Fruit fly (Drosophila melanogaster): ENCODE results near the gene CG15628.
A peak's percentile ranks its signal among the peaks of the same experiment; 100 is the strongest.

CG15628 gene

dm6 chr2L:4810044-4810609 is 11.4 kb upstream of the CG15628 start (continued):
- TF ChIP-seq Sp1 (GFP tag; optimal IDR thresholded peaks at IDR 0.05) (peak; percentile 45), tai (GFP tag; optimal IDR thresholded peaks at IDR 0.05) (no peak), Hr78 (GFP tag; optimal IDR thresholded peaks at IDR 0.05) (no peak), Dif (GFP tag; optimal IDR thresholded peaks at IDR 0.05; ENCODE audit: partially characterized antibody) (peak; percentile 73), Hnf4 (GFP tag; optimal IDR thresholded peaks at IDR 0.05) (no peak), brk (GFP tag; optimal IDR thresholded peaks at IDR 0.05) (peak; percentile 46), usp (GFP tag; optimal IDR thresholded peaks at IDR 0.05) (no peak), dl (GFP tag; optimal IDR thresholded peaks at IDR 0.05; ENCODE audit: insufficient read depth in 1 of 2, partially characterized antibody in 2 of 2) (peak in 1 of 2 experiments; percentile 26), CrebA (GFP tag; optimal IDR thresholded peaks at IDR 0.05; ENCODE audit: borderline replicate concordance) (no peak)

dm6 chr2L:4810697-4811490 is 10.7 kb upstream of the CG15628 start:
- peak; percentile 68 for TF ChIP-seq OdsH (GFP tag; optimal IDR thresholded peaks at IDR 0.05)
- peak; percentile 51 for TF ChIP-seq sv (GFP tag; optimal IDR thresholded peaks at IDR 0.05)
- peak; percentile 82 for TF ChIP-seq Sp1 (GFP tag; optimal IDR thresholded peaks at IDR 0.05)
- TF ChIP-seq br (GFP tag; optimal IDR thresholded peaks at IDR 0.05): peak; percentile 45
- TF ChIP-seq CG9705 (GFP tag; optimal IDR thresholded peaks at IDR 0.05): peak; percentile 60
- TF ChIP-seq dmrt93B (GFP tag; optimal IDR thresholded peaks at IDR 0.05): peak; percentile 64
- no peak for TF ChIP-seq Rel (GFP tag; optimal IDR thresholded peaks at IDR 0.05)
- TF ChIP-seq Rel (tag; optimal IDR thresholded peaks at IDR 0.05): no peak
- TF ChIP-seq fru (GFP tag; optimal IDR thresholded peaks at IDR 0.05): peak; percentile 62
- TF ChIP-seq ey (GFP tag; optimal IDR thresholded peaks at IDR 0.05): peak; percentile 60
- TF ChIP-seq h (GFP tag; optimal IDR thresholded peaks at IDR 0.05): peak; percentile 58
- TF ChIP-seq Hnf4 (GFP tag; optimal IDR thresholded peaks at IDR 0.05): peak; percentile 49
- peak; percentile 75 for TF ChIP-seq HLH106 (tag; optimal IDR thresholded peaks at IDR 0.05)
- no peak for TF ChIP-seq Jra (GFP tag; optimal IDR thresholded peaks at IDR 0.05)
- peak in 1 of 2 experiments; percentile 70 for TF ChIP-seq foxo (GFP tag; optimal IDR thresholded peaks at IDR 0.05)
- no peak for TF ChIP-seq Vsx2 (GFP tag; optimal IDR thresholded peaks at IDR 0.05; ENCODE audit: partially characterized antibody)
- TF ChIP-seq brk (GFP tag; optimal IDR thresholded peaks at IDR 0.05): peak; percentile 20
- peak; percentile 57 for TF ChIP-seq rgr (GFP tag; optimal IDR thresholded peaks at IDR 0.05)
- peak; percentile 69 for TF ChIP-seq psq (GFP tag; optimal IDR thresholded peaks at IDR 0.05)
- TF ChIP-seq pan (optimal IDR thresholded peaks at IDR 0.05): no peak
- TF ChIP-seq Hr78 (GFP tag; optimal IDR thresholded peaks at IDR 0.05): no peak
- peak; percentile 5 for TF ChIP-seq dsf (GFP tag; optimal IDR thresholded peaks at IDR 0.05; ENCODE audit: borderline replicate concordance)
- TF ChIP-seq woc (GFP tag; optimal IDR thresholded peaks at IDR 0.05): peak; percentile 93
- peak; percentile 31 for TF ChIP-seq tai (GFP tag; optimal IDR thresholded peaks at IDR 0.05)
- no peak for TF ChIP-seq Dfd (GFP tag; optimal IDR thresholded peaks at IDR 0.05)
- TF ChIP-seq GATAd (GFP tag; optimal IDR thresholded peaks at IDR 0.05): no peak

- no peak for TF ChIP-seq h (GFP tag; optimal IDR thresholded peaks at IDR 0.05)
- peak; percentile 45 for TF ChIP-seq Hr78 (GFP tag; optimal IDR thresholded peaks at IDR 0.05)
- peak; percentile 8 for TF ChIP-seq OdsH (GFP tag; optimal IDR thresholded peaks at IDR 0.05)
- peak; percentile 24 for TF ChIP-seq Hr83 (GFP tag; optimal IDR thresholded peaks at IDR 0.05; ENCODE audit: poor library complexity, severe bottlenecking)
- peak; percentile 76 for TF ChIP-seq Vsx2 (GFP tag; optimal IDR thresholded peaks at IDR 0.05; ENCODE audit: partially characterized antibody)
- peak; percentile 47 for TF ChIP-seq brk (GFP tag; optimal IDR thresholded peaks at IDR 0.05)
- TF ChIP-seq CrebA (GFP tag; optimal IDR thresholded peaks at IDR 0.05; ENCODE audit: borderline replicate concordance): peak; percentile 95
- TF ChIP-seq Dif (GFP tag; optimal IDR thresholded peaks at IDR 0.05; ENCODE audit: partially characterized antibody): peak; percentile 94
- TF ChIP-seq foxo (GFP tag; optimal IDR thresholded peaks at IDR 0.05): peak in 1 of 2 experiments; percentile 75
- no peak for TF ChIP-seq GATAd (GFP tag; optimal IDR thresholded peaks at IDR 0.05)
- TF ChIP-seq N (GFP tag; optimal IDR thresholded peaks at IDR 0.05): peak; percentile 98
- TF ChIP-seq tai (GFP tag; optimal IDR thresholded peaks at IDR 0.05): no peak
- no peak for TF ChIP-seq usp (GFP tag; optimal IDR thresholded peaks at IDR 0.05)
- peak; percentile 75 for TF ChIP-seq Abd-B (GFP tag; optimal IDR thresholded peaks at IDR 0.05)
- peak; percentile 92 for TF ChIP-seq fru (GFP tag; optimal IDR thresholded peaks at IDR 0.05)
- TF ChIP-seq dmrt93B (GFP tag; optimal IDR thresholded peaks at IDR 0.05): no peak
- TF ChIP-seq Hnf4 (GFP tag; optimal IDR thresholded peaks at IDR 0.05): peak; percentile 21
- peak; percentile 57 for TF ChIP-seq Jra (GFP tag; optimal IDR thresholded peaks at IDR 0.05)
- no peak for TF ChIP-seq Mio (GFP tag; optimal IDR thresholded peaks at IDR 0.05)
- peak; percentile 40 to 70 for TF ChIP-seq dl (GFP tag; optimal IDR thresholded peaks at IDR 0.05; ENCODE audit: insufficient read depth in 1 of 2, partially characterized antibody in 2 of 2)
- peak; percentile 97 for TF ChIP-seq Rel (GFP tag; optimal IDR thresholded peaks at IDR 0.05)
- TF ChIP-seq Rel (tag; optimal IDR thresholded peaks at IDR 0.05): peak; percentile 77
- peak; percentile 14 for TF ChIP-seq HLH106 (tag; optimal IDR thresholded peaks at IDR 0.05)
These were observed 10.0 kb upstream of the CG15628 start for dm6 chr2L:4811491-4812058.
